Worm (Caenorhabditis elegans): Measurements from ENCODE around the gene F13A2.3.

ce11 chrV:4361505-4361904, 34.7 kb downstream of the F13A2.3 start, which contains the start of gene F32D1.3:
- no peak for TF ChIP-seq snpc-4 (tag; optimal IDR thresholded peaks at IDR 0.05)
- TF ChIP-seq egl-13 (tag; optimal IDR thresholded peaks at IDR 0.05) = no peak
- TF ChIP-seq unc-62 (GFP tag; optimal IDR thresholded peaks at IDR 0.05) = no peak
- TF ChIP-seq dsc-1 (tag; optimal IDR thresholded peaks at IDR 0.05) = no peak
- TF ChIP-seq sox-4 (tag; optimal IDR thresholded peaks at IDR 0.05) = no peak
- TF ChIP-seq elt-3 (tag; optimal IDR thresholded peaks at IDR 0.05) = no peak

Data from whole organism, L1 larva.